Fruit fly (Drosophila melanogaster) whole organism, embryonic: ENCODE measurements around the gene RIOK2.

ENCODE experiments used
- CG1647 ChIP-seq: fragments of 200-800 bp; sonication (Bioruptor generic); optimal IDR thresholded peaks from 3 replicates; lab custom pipeline; 2016; ENCODE audit warnings: missing biosample characterization, missing genetic modification characterization
- cas ChIP-seq: fragments of 200-800 bp; sonication (Bioruptor generic); IDR thresholded peaks from 2 replicates; pipeline ENCODE4 v1.3.6; 2022; ENCODE audit warnings: missing biosample characterization, missing genetic modification characterization
- eve ChIP-seq, 2 experiments: fragments of >200 bp; optimal IDR thresholded peaks; 2 replicates each; lab custom pipeline; 2017; ENCODE audit warnings: missing biosample characterization in 2 of 2, missing genetic modification characterization in 2 of 2
- fru ChIP-seq: fragments of >200 bp; optimal IDR thresholded peaks from 2 replicates; lab custom pipeline; 2017
- mam ChIP-seq: fragments of 200-800 bp; sonication (Bioruptor generic); optimal IDR thresholded peaks from 3 replicates; lab custom pipeline; 2016; ENCODE audit warnings: missing biosample characterization, missing genetic modification characterization
- nom ChIP-seq: fragments of 200-800 bp; sonication (Bioruptor generic); optimal IDR thresholded peaks from 2 replicates; lab custom pipeline; 2017; ENCODE audit warnings: missing biosample characterization, missing genetic modification characterization, mild to moderate bottlenecking, moderate library complexity, missing genetic modification reagents
- sqz ChIP-seq: fragments of 200-800 bp; sonication (Bioruptor generic); optimal IDR thresholded peaks from 3 replicates; lab custom pipeline; 2018; ENCODE audit warnings: missing biosample characterization, mild to moderate bottlenecking, missing genetic modification characterization

DNA sequence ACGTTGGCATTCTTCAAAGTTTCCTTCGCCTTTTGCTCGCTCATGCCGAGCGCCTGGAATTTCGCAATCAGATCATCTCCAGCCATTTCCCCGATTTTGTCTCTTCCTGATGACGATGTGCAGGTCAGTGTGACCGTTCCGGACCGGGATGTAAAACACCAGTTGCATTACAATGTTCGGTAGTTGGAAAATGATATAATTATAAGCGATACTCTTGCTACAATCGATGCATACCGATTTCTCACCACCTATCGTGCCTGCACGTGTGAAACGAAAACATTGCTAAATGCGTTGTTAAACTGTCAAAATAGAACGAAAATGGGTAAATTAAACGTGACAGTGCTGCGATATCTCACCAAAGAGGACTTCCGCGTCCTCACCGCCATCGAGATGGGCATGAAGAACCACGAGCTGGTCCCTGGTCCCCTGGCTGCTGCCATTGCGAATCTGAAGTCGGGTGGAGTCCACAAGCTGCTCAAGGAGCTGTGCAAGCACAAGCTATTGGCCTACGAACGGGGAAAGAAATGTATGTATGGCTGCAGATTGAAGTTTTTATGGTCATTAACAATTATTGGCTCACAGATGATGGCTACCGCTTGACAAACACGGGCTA lies at the start of gene RIOK2, which contains the start of gene GlnRS:
- TF ChIP-seq nom: no peak
- TF ChIP-seq eve (GFP tag; optimal IDR thresholded peaks at IDR 0.05; lab: Kevin White, UChicago): no peak
- no peak for TF ChIP-seq CG1647 (GFP tag; lab: Kevin White, UChicago)
- TF ChIP-seq mam (GFP tag; lab: Kevin White, UChicago): no peak
- TF ChIP-seq sqz (GFP tag; lab: Kevin White, UChicago): no peak
- 0 out of 2 replicates have a peak, but pooled peaks have one; percentile 13 for TF ChIP-seq cas (GFP tag; lab: Robert Waterston, UW)
- no peak for TF ChIP-seq fru (lab: Kevin White, UChicago)
